Fruit fly (Drosophila melanogaster) whole organism, adult: ENCODE measurements around the gene CG1750.

ENCODE experiments used
- Clk ChIP-seq: fragments of 200-800 bp; sonication (Bioruptor generic); optimal IDR thresholded peaks from 2 replicates; lab custom pipeline; 2017; ENCODE audit warnings: missing biosample characterization, missing genetic modification characterization
- Crg-1 ChIP-seq: fragments of 200-800 bp; sonication (Bioruptor generic); optimal IDR thresholded peaks from 2 replicates; lab custom pipeline; 2016; ENCODE audit warnings: missing biosample characterization, missing genetic modification characterization
- bab1 ChIP-seq: fragments of 200-800 bp; sonication (Bioruptor generic); optimal IDR thresholded peaks from 3 replicates; lab custom pipeline; 2019; ENCODE audit warnings: missing biosample characterization, mild to moderate bottlenecking, missing genetic modification characterization, moderate library complexity
- ovo ChIP-seq: fragments of 200-800 bp; sonication (Bioruptor generic); optimal IDR thresholded peaks from 2 replicates; lab custom pipeline; 2016; ENCODE audit warnings: missing biosample characterization, missing genetic modification characterization

DNA sequence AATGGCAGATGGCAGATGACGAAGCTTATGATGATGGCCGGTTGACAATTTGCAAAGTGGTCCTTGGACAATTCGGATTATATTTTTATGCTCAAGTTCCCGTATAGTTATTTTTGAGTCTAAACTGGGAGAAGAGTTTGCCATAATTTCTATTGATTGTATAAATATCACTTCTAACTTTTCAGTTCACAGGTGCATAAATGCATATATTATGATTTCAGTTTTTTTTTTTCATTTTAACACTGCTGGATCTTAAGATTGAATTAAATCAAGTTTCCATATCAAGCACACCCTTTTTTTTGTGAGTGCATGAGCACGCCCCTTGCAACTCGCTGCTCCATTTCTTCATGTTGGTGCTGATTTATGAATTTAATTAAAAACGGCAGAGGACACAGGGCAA is 42.3 kb upstream of the CG1750 start:
- TF ChIP-seq Crg-1 (GFP tag; lab: Kevin White, UChicago) (no peak), Clk (GFP tag; lab: Kevin White, UChicago) (no peak), bab1 (no peak), ovo (GFP tag; lab: Kevin White, UChicago) (no peak)
